Worm (Caenorhabditis elegans): ENCODE data around the gene F52D1.2.
A peak's percentile ranks its signal among the peaks of the same experiment; 100 is the strongest.

The F52D1.2 gene

ce11 chrX:410073-410572 is 39.9 kb downstream of the F52D1.2 start:
- TF ChIP-seq nhr-12 (tag; optimal IDR thresholded peaks at IDR 0.05) (peak; percentile 8), unc-62 (GFP tag; optimal IDR thresholded peaks at IDR 0.05) (no peak), R02D3.7 (tag; optimal IDR thresholded peaks at IDR 0.05) (peak; percentile 78), nhr-237 (tag; optimal IDR thresholded peaks at IDR 0.05) (peak; percentile 22), elt-2 (tag; optimal IDR thresholded peaks at IDR 0.05) (peak; percentile 72), pha-4 (tag; optimal IDR thresholded peaks at IDR 0.05) (peak; percentile 91), lin-39 (tag; optimal IDR thresholded peaks at IDR 0.05) (peak; percentile 84), mdl-1 (tag; optimal IDR thresholded peaks at IDR 0.05) (peak; percentile 61), nhr-11 (tag; optimal IDR thresholded peaks at IDR 0.05) (peak; percentile 79), ztf-4 (tag; optimal IDR thresholded peaks at IDR 0.05) (no peak), eor-1 (tag; optimal IDR thresholded peaks at IDR 0.05) (peak in 1 of 2 experiments; percentile 63), ZK546.5 (tag; optimal IDR thresholded peaks at IDR 0.05) (no peak), unc-39 (tag; optimal IDR thresholded peaks at IDR 0.05) (no peak), nhr-28 (tag; optimal IDR thresholded peaks at IDR 0.05) (no peak), ama-1 (optimal IDR thresholded peaks at IDR 0.05) (no peak), nhr-25 (tag; optimal IDR thresholded peaks at IDR 0.05) (peak; percentile 90), fos-1 (tag; optimal IDR thresholded peaks at IDR 0.05) (no peak), daf-12 (tag; optimal IDR thresholded peaks at IDR 0.05) (no peak), skn-1 (tag; optimal IDR thresholded peaks at IDR 0.05) (peak; percentile 94), ceh-82 (tag; optimal IDR thresholded peaks at IDR 0.05) (peak; percentile 88), ceh-28 (tag; optimal IDR thresholded peaks at IDR 0.05) (peak; percentile 92), elt-3 (tag; optimal IDR thresholded peaks at IDR 0.05) (peak in 2 of 3 experiments; percentile 26 to 53), nfya-1 (tag; optimal IDR thresholded peaks at IDR 0.05; ENCODE audit: insufficient read depth) (peak; percentile 79), nhr-43 (tag; optimal IDR thresholded peaks at IDR 0.05; ENCODE audit: poor library complexity, severe bottlenecking) (peak; percentile 89), pqm-1 (tag; optimal IDR thresholded peaks at IDR 0.05) (peak; percentile 83), fkh-10 (GFP tag; optimal IDR thresholded peaks at IDR 0.05) (peak; percentile 79), lsy-12 (tag; optimal IDR thresholded peaks at IDR 0.05) (peak; percentile 78), nhr-23 (tag; optimal IDR thresholded peaks at IDR 0.05) (peak; percentile 88), sea-2 (GFP tag; optimal IDR thresholded peaks at IDR 0.05) (no peak), lin-15B (tag; optimal IDR thresholded peaks at IDR 0.05) (peak; percentile 52), tbx-2 (tag; optimal IDR thresholded peaks at IDR 0.05) (peak; percentile 95), snpc-4 (tag; optimal IDR thresholded peaks at IDR 0.05) (peak; percentile 78), ztf-11 (tag; optimal IDR thresholded peaks at IDR 0.05) (no peak), ceh-16 (tag; optimal IDR thresholded peaks at IDR 0.05) (no peak), egl-5 (tag; optimal IDR thresholded peaks at IDR 0.05) (peak; percentile 62), fkh-2 (tag; optimal IDR thresholded peaks at IDR 0.05) (no peak), hmg-11 (tag; optimal IDR thresholded peaks at IDR 0.05) (peak; percentile 98), mml-1 (tag; optimal IDR thresholded peaks at IDR 0.05) (no peak), ceh-9 (tag; optimal IDR thresholded peaks at IDR 0.05) (peak; percentile 82), jun-1 (tag; optimal IDR thresholded peaks at IDR 0.05) (peak; percentile 97), zag-1 (tag; optimal IDR thresholded peaks at IDR 0.05) (no peak), nhr-67 (tag; optimal IDR thresholded peaks at IDR 0.05) (no peak), nhr-76 (tag; optimal IDR thresholded peaks at IDR 0.05) (peak; percentile 31), aly-2 (tag; optimal IDR thresholded peaks at IDR 0.05) (peak; percentile 71), nhr-77 (tag; optimal IDR thresholded peaks at IDR 0.05) (peak; percentile 85), elt-1 (tag; optimal IDR thresholded peaks at IDR 0.05) (peak; percentile 54), egl-27 (tag; optimal IDR thresholded peaks at IDR 0.05) (peak; percentile 83)
